Worm (Caenorhabditis elegans) whole organism, young adult: ENCODE results near the gene cyp-14A4.
A peak's percentile ranks its signal among the peaks of the same experiment; 100 is the strongest.

Source experiments
- B0019.2 ChIP-seq: fragments of 200-800 bp; sonication (Bioruptor generic); conservative IDR thresholded peaks from 2 replicates; pipeline ENCODE4 v1.3.6; 2022; ENCODE audit warnings: missing genetic modification reagents, missing genetic modification characterization, missing compliant biosample characterization
- B0336.3 ChIP-seq: fragments of 200-800 bp; sonication (Bioruptor generic); IDR thresholded peaks from 2 replicates; pipeline ENCODE4 v1.3.6; 2022; ENCODE audit warnings: missing genetic modification characterization, missing compliant biosample characterization
- D2030.7 ChIP-seq: fragments of 200-800 bp; sonication (Bioruptor generic); IDR thresholded peaks from 2 replicates; pipeline ENCODE4 v1.3.6; 2022; ENCODE audit warnings: missing genetic modification reagents, missing genetic modification characterization, missing compliant biosample characterization
- F22D6.2 ChIP-seq: sonication (generic microtip); optimal IDR thresholded peaks from 2 replicates; lab custom pipeline; 2016; ENCODE audit warnings: mild to moderate bottlenecking, missing genetic modification characterization, missing compliant biosample characterization
- F37B4.10 ChIP-seq: fragments of 200-800 bp; sonication (Bioruptor generic); IDR thresholded peaks from 2 replicates; pipeline ENCODE4 v1.3.6; 2022; ENCODE audit warnings: missing genetic modification characterization, missing compliant biosample characterization
- F39B2.1 ChIP-seq: fragments of 200-800 bp; sonication (Bioruptor generic); IDR thresholded peaks from 2 replicates; pipeline ENCODE4 v1.3.6; 2022; ENCODE audit warnings: missing genetic modification reagents, missing genetic modification characterization, missing compliant biosample characterization
- K12H6.12 ChIP-seq: fragments of 200-800 bp; sonication (Bioruptor generic); optimal IDR thresholded peaks from 2 replicates; lab custom pipeline; 2018; ENCODE audit warnings: mild to moderate bottlenecking, missing genetic modification characterization, missing compliant biosample characterization
- atf-7 ChIP-seq: sonication (generic microtip); optimal IDR thresholded peaks from 2 replicates; lab custom pipeline; 2017; ENCODE audit warnings: mild to moderate bottlenecking, missing genetic modification characterization, missing compliant biosample characterization
- attf-6 ChIP-seq: fragments of 200-800 bp; sonication (Bioruptor generic); IDR thresholded peaks from 2 replicates; pipeline ENCODE4 v1.3.6; 2022; ENCODE audit warnings: missing genetic modification reagents, missing genetic modification characterization, missing compliant biosample characterization
- bed-1 ChIP-seq: fragments of 200-800 bp; sonication (Bioruptor generic); IDR thresholded peaks from 2 replicates; pipeline ENCODE4 v1.3.6; 2022; ENCODE audit warnings: missing genetic modification reagents, missing genetic modification characterization, missing compliant biosample characterization
- cebp-2 ChIP-seq: fragments of 200-800 bp; sonication (Bioruptor generic); IDR thresholded peaks from 2 replicates; pipeline ENCODE4 v1.3.6; 2022; ENCODE audit warnings: missing genetic modification characterization, missing compliant biosample characterization
- ceh-100 ChIP-seq: fragments of 200-800 bp; sonication (Bioruptor generic); IDR thresholded peaks from 2 replicates; pipeline ENCODE4 v1.3.6; 2022; ENCODE audit warnings: missing genetic modification reagents, missing genetic modification characterization, missing compliant biosample characterization
- ceh-40 ChIP-seq: fragments of 200-800 bp; sonication (Bioruptor generic); IDR thresholded peaks from 2 replicates; pipeline ENCODE4 v1.3.6; 2022; ENCODE audit warnings: missing genetic modification characterization, missing compliant biosample characterization
- ceh-79 ChIP-seq: sonication (generic microtip); optimal IDR thresholded peaks from 2 replicates; lab custom pipeline; 2017; ENCODE audit warnings: mild to moderate bottlenecking, missing genetic modification characterization, missing compliant biosample characterization
- dpff-1 ChIP-seq: sonication (generic microtip); optimal IDR thresholded peaks from 2 replicates; lab custom pipeline; 2017; ENCODE audit warnings: mild to moderate bottlenecking, missing genetic modification characterization, missing compliant biosample characterization
- efl-1 ChIP-seq: fragments of 150-350 bp; optimal IDR thresholded peaks from 2 replicates; lab custom pipeline; 2014; ENCODE audit warnings: missing biosample characterization, missing genetic modification reagents, missing genetic modification characterization
- egrh-3 ChIP-seq: fragments of 200-800 bp; sonication (Bioruptor generic); IDR thresholded peaks from 2 replicates; pipeline ENCODE4 v1.3.6; 2022; ENCODE audit warnings: missing genetic modification reagents, missing genetic modification characterization, missing compliant biosample characterization
- ekl-4 ChIP-seq: fragments of 200-800 bp; sonication (Bioruptor generic); IDR thresholded peaks from 2 replicates; pipeline ENCODE4 v1.3.6; 2022; ENCODE audit warnings: missing genetic modification reagents, missing genetic modification characterization, missing compliant biosample characterization
- fkh-3 ChIP-seq: sonication (generic microtip); optimal IDR thresholded peaks from 2 replicates; lab custom pipeline; 2016; ENCODE audit warnings: mild to moderate bottlenecking, missing genetic modification characterization, missing compliant biosample characterization
- hmg-1.2 ChIP-seq: fragments of 200-800 bp; sonication (Bioruptor generic); IDR thresholded peaks from 2 replicates; pipeline ENCODE4 v1.3.6; 2022; ENCODE audit warnings: missing genetic modification reagents, missing genetic modification characterization, missing compliant biosample characterization
- hmg-20 ChIP-seq: fragments of 200-800 bp; sonication (Bioruptor generic); IDR thresholded peaks from 2 replicates; pipeline ENCODE4 v1.3.6; 2022; ENCODE audit warnings: missing genetic modification reagents, missing genetic modification characterization, missing compliant biosample characterization
- lin-54 ChIP-seq: fragments of 200-800 bp; sonication (Bioruptor generic); optimal IDR thresholded peaks from 2 replicates; lab custom pipeline; 2018; ENCODE audit warnings: mild to moderate bottlenecking, missing genetic modification characterization, missing compliant biosample characterization
- lsy-27 ChIP-seq: sonication (generic microtip); optimal IDR thresholded peaks from 2 replicates; lab custom pipeline; 2017; ENCODE audit warnings: missing genetic modification characterization, mild to moderate bottlenecking, missing compliant biosample characterization, antibody characterized with exemption, missing genotype, borderline replicate concordance; ENCODE audit not compliant: insufficient read depth
- madf-3 ChIP-seq: fragments of 200-800 bp; sonication (Bioruptor generic); IDR thresholded peaks from 2 replicates; pipeline ENCODE4 v1.3.6; 2022; ENCODE audit warnings: missing genetic modification reagents, missing genetic modification characterization, missing compliant biosample characterization
- mcd-1 ChIP-seq: fragments of 200-800 bp; sonication (Bioruptor generic); IDR thresholded peaks from 2 replicates; pipeline ENCODE4 v1.3.6; 2022; ENCODE audit warnings: missing genetic modification reagents, missing genetic modification characterization, missing compliant biosample characterization
- mel-28 ChIP-seq: sonication (generic microtip); optimal IDR thresholded peaks from 2 replicates; lab custom pipeline; 2016; ENCODE audit warnings: borderline replicate concordance, mild to moderate bottlenecking, missing genetic modification characterization, missing compliant biosample characterization
- mes-4 ChIP-seq: sonication (generic microtip); optimal IDR thresholded peaks from 2 replicates; lab custom pipeline; 2016; ENCODE audit warnings: missing genotype, missing genetic modification characterization, missing compliant biosample characterization
- nfya-2 ChIP-seq: fragments of 200-800 bp; sonication (Bioruptor generic); IDR thresholded peaks from 2 replicates; pipeline ENCODE4 v1.3.6; 2022; ENCODE audit warnings: missing genetic modification reagents, missing genetic modification characterization, missing compliant biosample characterization
- nhr-90 ChIP-seq: sonication (generic microtip); optimal IDR thresholded peaks from 2 replicates; lab custom pipeline; 2016; ENCODE audit warnings: missing genotype, mild to moderate bottlenecking, missing genetic modification characterization, missing compliant biosample characterization
- rpc-1 ChIP-seq, 2 experiments: fragments of 150-350 bp in 1 of 2; sonication (generic microtip) in 1 of 2; optimal IDR thresholded peaks; 2 replicates each; lab custom pipeline; 2014 to 2018; ENCODE audit warnings: missing biosample characterization in 1 of 2, missing genetic modification characterization in 1 of 2, missing genetic modification reagents in 1 of 2, missing genotype in 1 of 2
- sdz-38 ChIP-seq: sonication (generic microtip); optimal IDR thresholded peaks from 2 replicates; lab custom pipeline; 2016; ENCODE audit warnings: missing genotype, missing genetic modification characterization, missing compliant biosample characterization
- snpc-1.3 ChIP-seq: sonication (generic microtip); optimal IDR thresholded peaks from 2 replicates; lab custom pipeline; 2017; ENCODE audit warnings: missing genetic modification characterization, mild to moderate bottlenecking, missing compliant biosample characterization, antibody characterized with exemption, moderate library complexity, missing genotype, missing genetic modification reagents; ENCODE audit not compliant: insufficient read depth
- xnd-1 ChIP-seq: sonication (generic microtip); optimal IDR thresholded peaks from 2 replicates; lab custom pipeline; 2016; ENCODE audit warnings: missing genotype, missing genetic modification reagents, missing genetic modification characterization, missing compliant biosample characterization
- ztf-22 ChIP-seq: fragments of 200-800 bp; sonication (Bioruptor generic); optimal IDR thresholded peaks from 2 replicates; lab custom pipeline; 2018; ENCODE audit warnings: mild to moderate bottlenecking, missing genetic modification characterization, moderate library complexity, missing compliant biosample characterization
- ztf-3 ChIP-seq: fragments of 200-800 bp; sonication (Bioruptor generic); optimal IDR thresholded peaks from 2 replicates; lab custom pipeline; 2018; ENCODE audit warnings: mild to moderate bottlenecking, missing genetic modification characterization, missing compliant biosample characterization

Gene cyp-14A4

DNA sequence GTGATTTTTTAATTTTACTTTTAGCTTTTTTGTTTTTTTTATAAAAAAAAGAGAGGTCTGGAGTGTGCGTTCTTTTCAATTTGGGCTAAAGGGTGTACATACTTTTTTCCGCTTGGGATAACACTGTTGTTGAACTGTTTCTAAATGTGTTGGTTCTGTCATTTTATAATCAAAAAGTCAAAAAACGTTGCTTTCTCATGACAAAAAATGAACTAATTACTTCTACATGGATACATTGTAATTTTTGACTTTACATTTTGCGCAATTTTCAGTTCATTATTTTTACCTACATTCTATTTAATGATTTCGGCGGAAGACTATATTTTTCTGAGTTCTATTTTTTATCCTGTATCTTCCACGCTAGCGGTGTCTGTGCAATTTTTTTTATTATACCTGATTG, 7.5 kb upstream of the cyp-14A4 start, which contains the start of gene srd-38:
Gene srd-38 (plus strand): TSS at position 301 of the 400 bp plus-strand sequence.
- TF ChIP-seq hmg-20 (GFP tag; lab: Robert Waterston, UW) (no peak), ztf-22 (no peak), nfya-2 (GFP tag; lab: Robert Waterston, UW) (no peak), K12H6.12 (tag; lab: Kevin White, UChicago) (no peak), ekl-4 (GFP tag; lab: Robert Waterston, UW) (no peak), hmg-1.2 (GFP tag; lab: Robert Waterston, UW) (no peak), ceh-40 (GFP tag; lab: Robert Waterston, UW) (no peak), B0336.3 (GFP tag; lab: Robert Waterston, UW) (no peak), madf-3 (GFP tag; lab: Robert Waterston, UW) (no peak), nhr-90 (tag; lab: Kevin White, UChicago) (no peak), sdz-38 (tag; lab: Kevin White, UChicago) (no peak), snpc-1.3 (tag; lab: Kevin White, UChicago) (no peak), dpff-1 (tag; lab: Kevin White, UChicago) (no peak), rpc-1 (optimal IDR thresholded peaks at IDR 0.05; lab: Kevin White, UChicago) (no peak), rpc-1 (tag; optimal IDR thresholded peaks at IDR 0.05; lab: Kevin White, UChicago) (no peak), F22D6.2 (tag; lab: Kevin White, UChicago) (no peak)

- TF ChIP-seq F39B2.1 (GFP tag; lab: Robert Waterston, UW) (no peak), egrh-3 (GFP tag; lab: Robert Waterston, UW) (no peak), D2030.7 (GFP tag; lab: Robert Waterston, UW) (0 out of 2 replicates have a peak, but pooled peaks have one; percentile 22), efl-1 (GFP tag; lab: Kevin White, UChicago) (peak; percentile 61)
Measured at ce11 chrX:13290531-13290930, 6.5 kb upstream of the cyp-14A4 start, which contains the start of gene R04D3.3. Gene R04D3.3, minus strand, starts transcription at chrX:13290631.

DNA sequence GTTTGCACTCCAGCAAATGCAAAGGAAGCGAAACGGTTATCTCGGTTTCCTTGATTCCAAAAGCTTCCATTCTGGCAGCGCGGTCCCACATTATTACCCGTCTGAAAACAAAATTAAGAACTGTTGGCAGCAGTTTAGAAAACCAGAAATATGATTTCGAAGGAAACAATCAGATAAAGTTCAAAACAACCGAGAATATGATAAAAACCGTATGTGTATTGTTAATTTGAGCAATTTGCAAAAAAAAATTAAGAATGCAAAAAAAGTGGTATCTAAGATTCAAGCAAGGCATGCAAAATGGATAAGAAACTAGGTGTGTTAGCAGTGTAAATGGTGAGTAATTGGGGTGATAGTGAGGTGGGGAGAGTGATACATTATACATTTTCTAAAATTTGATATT, 4.7 kb upstream of the cyp-14A4 start, which contains the start of gene R04D3.4:
Gene R04D3.4 (minus strand): TSS at position 101 of the 400 bp plus-strand sequence.
- no peak for TF ChIP-seq ceh-79 (tag; lab: Kevin White, UChicago)
- no peak for TF ChIP-seq attf-6
- TF ChIP-seq ceh-100 (GFP tag; lab: Robert Waterston, UW): no peak
- no peak for TF ChIP-seq xnd-1 (tag; lab: Kevin White, UChicago)
- TF ChIP-seq ztf-22: no peak
- no peak for TF ChIP-seq atf-7 (tag; lab: Kevin White, UChicago)
- TF ChIP-seq cebp-2 (GFP tag; lab: Robert Waterston, UW): no peak
- no peak for TF ChIP-seq lsy-27 (tag; lab: Kevin White, UChicago)
- TF ChIP-seq fkh-3 (tag; lab: Kevin White, UChicago): no peak
- no peak for TF ChIP-seq bed-1 (GFP tag; lab: Robert Waterston, UW)
- no peak for TF ChIP-seq ztf-3 (GFP tag; lab: Kevin White, UChicago)
- TF ChIP-seq mcd-1: no peak
- no peak for TF ChIP-seq lin-54
- TF ChIP-seq mes-4: no peak
- no peak for TF ChIP-seq mel-28 (tag; lab: Kevin White, UChicago)
- TF ChIP-seq F37B4.10 (GFP tag; lab: Robert Waterston, UW): no peak
- no peak for TF ChIP-seq B0019.2 (GFP tag; lab: Robert Waterston, UW)
